Worm (Caenorhabditis elegans) whole organism, mixed stage, embryonic: ENCODE data around the gene C08H9.15.

Experiments
- M03D4.4 ChIP-seq: sonication (generic microtip); optimal IDR thresholded peaks from 2 replicates; lab custom pipeline; 2017; ENCODE audit warnings: mild to moderate bottlenecking, missing genetic modification characterization, missing compliant biosample characterization
- bed-3 ChIP-seq: fragments of 200-800 bp; sonication (Bioruptor generic); optimal IDR thresholded peaks from 3 replicates; lab custom pipeline; 2018; ENCODE audit warnings: mild to moderate bottlenecking, missing genetic modification characterization, moderate library complexity, missing compliant biosample characterization
- blmp-1 ChIP-seq: fragments of 150-350 bp; optimal IDR thresholded peaks from 2 replicates; lab custom pipeline; 2014; ENCODE audit warnings: missing biosample characterization, missing genetic modification characterization
- ceh-43 ChIP-seq: fragments of 200-800 bp; sonication (Bioruptor generic); optimal IDR thresholded peaks from 2 replicates; lab custom pipeline; 2018; ENCODE audit warnings: mild to moderate bottlenecking, missing genetic modification characterization, moderate library complexity, missing compliant biosample characterization
- ceh-83 ChIP-seq: fragments of 200-800 bp; sonication (Bioruptor generic); optimal IDR thresholded peaks from 2 replicates; lab custom pipeline; 2018; ENCODE audit warnings: mild to moderate bottlenecking, missing genetic modification characterization, missing compliant biosample characterization
- ces-1 ChIP-seq: fragments of 150-350 bp; optimal IDR thresholded peaks from 2 replicates; lab custom pipeline; 2014; ENCODE audit warnings: missing biosample characterization, missing genetic modification reagents, missing genetic modification characterization
- cnd-1 ChIP-seq: fragments of 200-800 bp; sonication (Bioruptor generic); optimal IDR thresholded peaks from 2 replicates; lab custom pipeline; 2018; ENCODE audit warnings: mild to moderate bottlenecking, missing genetic modification characterization, missing compliant biosample characterization
- drap-1 ChIP-seq: fragments of 200-800 bp; sonication (Bioruptor generic); optimal IDR thresholded peaks from 3 replicates; lab custom pipeline; 2018; ENCODE audit warnings: mild to moderate bottlenecking, missing genetic modification characterization, missing compliant biosample characterization
- elt-1 ChIP-seq: sonication (generic microtip); optimal IDR thresholded peaks from 2 replicates; lab custom pipeline; 2017; ENCODE audit warnings: missing genetic modification characterization, mild to moderate bottlenecking, missing compliant biosample characterization, antibody characterized with exemption, moderate library complexity, borderline replicate concordance; ENCODE audit not compliant: insufficient read depth
- elt-3 ChIP-seq: fragments of 150-350 bp; optimal IDR thresholded peaks from 2 replicates; lab custom pipeline; 2014; ENCODE audit warnings: missing biosample characterization, missing genetic modification characterization
- ham-2 ChIP-seq: fragments of 200-800 bp; sonication (Bioruptor generic); optimal IDR thresholded peaks from 2 replicates; lab custom pipeline; 2018; ENCODE audit warnings: mild to moderate bottlenecking, missing genetic modification characterization, missing compliant biosample characterization
- hlh-1 ChIP-seq: fragments of 150-350 bp; optimal IDR thresholded peaks from 2 replicates; lab custom pipeline; 2014; ENCODE audit warnings: missing biosample characterization, missing genetic modification reagents, missing genetic modification characterization
- lin-13 ChIP-seq: fragments of 150-350 bp; optimal IDR thresholded peaks from 2 replicates; lab custom pipeline; 2014; ENCODE audit warnings: missing biosample characterization, missing genetic modification characterization
- lin-32 ChIP-seq: fragments of 200-800 bp; sonication (Bioruptor generic); optimal IDR thresholded peaks from 2 replicates; lab custom pipeline; 2018; ENCODE audit warnings: mild to moderate bottlenecking, missing genetic modification characterization, missing compliant biosample characterization
- lsy-2 ChIP-seq: fragments of 150-350 bp; optimal IDR thresholded peaks from 2 replicates; lab custom pipeline; 2014; ENCODE audit warnings: missing biosample characterization, missing genetic modification characterization
- mab-5 ChIP-seq: fragments of 150-350 bp; optimal IDR thresholded peaks from 2 replicates; lab custom pipeline; 2014; ENCODE audit warnings: missing biosample characterization, missing genetic modification characterization
- nhr-12 ChIP-seq: fragments of 150-350 bp; optimal IDR thresholded peaks from 2 replicates; lab custom pipeline; 2014; ENCODE audit warnings: missing biosample characterization, missing genetic modification characterization
- nhr-2 ChIP-seq: fragments of 150-350 bp; optimal IDR thresholded peaks from 2 replicates; lab custom pipeline; 2014; ENCODE audit warnings: missing biosample characterization, missing genetic modification characterization
- nhr-237 ChIP-seq: fragments of 150-350 bp; optimal IDR thresholded peaks from 2 replicates; lab custom pipeline; 2014; ENCODE audit warnings: missing biosample characterization, missing genetic modification characterization
- nhr-76 ChIP-seq: sonication (generic microtip); optimal IDR thresholded peaks from 2 replicates; lab custom pipeline; 2017; ENCODE audit warnings: missing biosample characterization, missing genetic modification characterization
- pha-4 ChIP-seq: fragments of 150-350 bp; optimal IDR thresholded peaks from 2 replicates; lab custom pipeline; 2018; ENCODE audit warnings: missing biosample characterization, missing genetic modification reagents, missing genetic modification characterization
- sem-2 ChIP-seq: fragments of 200-800 bp; sonication (Bioruptor generic); optimal IDR thresholded peaks from 2 replicates; lab custom pipeline; 2018; ENCODE audit warnings: mild to moderate bottlenecking, missing genetic modification characterization, missing compliant biosample characterization
- snpc-4 ChIP-seq: fragments of 150-350 bp; optimal IDR thresholded peaks from 2 replicates; lab custom pipeline; 2014; ENCODE audit warnings: missing biosample characterization, missing genetic modification characterization
- unc-120 ChIP-seq: sonication (generic microtip); optimal IDR thresholded peaks from 2 replicates; lab custom pipeline; 2017; ENCODE audit warnings: missing genetic modification characterization, missing compliant biosample characterization; ENCODE audit not compliant: poor library complexity, severe bottlenecking
- unc-62 ChIP-seq: fragments of 150-350 bp; optimal IDR thresholded peaks from 2 replicates; lab custom pipeline; 2014; ENCODE audit warnings: missing biosample characterization, missing genetic modification reagents, missing genetic modification characterization
- zip-8 ChIP-seq: fragments of 150-350 bp; optimal IDR thresholded peaks from 2 replicates; lab custom pipeline; 2014; ENCODE audit warnings: missing biosample characterization, missing genetic modification characterization
- ztf-11 ChIP-seq: fragments of 150-350 bp; optimal IDR thresholded peaks from 2 replicates; lab custom pipeline; 2014; ENCODE audit warnings: missing biosample characterization, missing genetic modification characterization

The C08H9.15 gene

DNA sequence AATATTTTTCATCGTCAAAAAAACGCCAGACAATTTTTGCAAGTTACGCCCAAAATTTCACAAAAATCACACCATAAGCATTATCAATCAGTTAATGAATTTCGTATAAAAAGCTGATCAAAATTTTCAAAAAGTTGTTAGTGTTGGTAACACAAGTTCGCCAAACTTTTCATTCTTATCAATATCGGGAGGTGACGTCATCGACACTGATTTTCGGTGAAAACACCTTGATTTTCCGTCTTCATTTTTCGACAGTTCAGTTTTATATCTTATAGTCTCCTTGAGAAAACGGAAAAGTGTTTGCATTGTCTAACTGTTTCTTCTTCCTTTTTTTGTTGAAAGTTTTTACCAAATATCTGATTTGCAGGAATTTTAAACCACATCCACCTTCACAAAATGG lies at the start of gene C08H9.15:
TSS of gene C08H9.15 (plus strand) at position 368 of the 400 bp plus-strand sequence.
- TF ChIP-seq unc-120 (no peak), zip-8 (tag; lab: Kevin White, UChicago) (peak; percentile 16), blmp-1 (tag; lab: Kevin White, UChicago) (no peak), drap-1 (GFP tag; lab: Kevin White, UChicago) (no peak), ceh-83 (no peak)

DNA sequence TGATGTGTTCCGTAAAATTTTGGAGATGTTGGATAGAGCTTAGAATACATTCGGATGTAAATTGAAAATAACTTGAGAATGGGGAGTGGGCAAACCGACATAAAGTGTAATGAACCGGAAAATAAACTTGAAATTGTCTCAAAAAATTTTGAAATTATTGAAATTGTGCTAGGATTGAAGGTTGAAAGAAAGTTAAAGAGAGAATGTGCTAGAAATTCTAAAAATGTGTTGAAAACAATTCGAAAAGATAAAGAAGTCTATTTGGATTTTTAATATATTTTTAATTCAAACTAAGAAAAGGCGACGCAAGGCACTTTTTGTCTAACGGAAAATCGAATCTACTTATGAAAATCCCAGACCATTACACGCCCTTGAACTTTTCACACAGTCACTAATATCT lies 47.1 kb upstream of the C08H9.15 start, which contains the start of gene ZK938.3:
TSS of gene ZK938.3 (minus strand) at position 101 of the 400 bp plus-strand sequence.
- TF ChIP-seq snpc-4 (tag; lab: Kevin White, UChicago) (no peak), hlh-1 (tag; lab: Kevin White, UChicago) (no peak)

DNA sequence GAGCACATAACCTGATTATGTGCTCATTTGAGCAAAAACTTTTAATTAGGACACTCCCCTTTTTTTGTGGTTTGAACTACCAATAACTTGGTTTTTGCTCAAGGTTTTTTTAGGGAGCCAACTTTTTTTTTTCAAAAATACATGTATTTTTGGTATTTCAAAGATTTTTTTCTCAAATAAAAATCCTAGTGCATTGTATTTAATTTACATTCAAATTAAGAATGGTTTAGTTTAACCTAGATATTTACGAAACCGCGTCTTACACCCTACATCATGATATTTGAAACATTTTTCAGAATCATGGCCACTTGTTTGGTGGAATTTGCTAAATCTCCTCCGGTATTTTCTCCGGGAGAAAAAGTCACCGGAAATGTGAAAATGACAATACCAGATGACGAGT lies 46.1 kb upstream of the C08H9.15 start, which contains the start of gene arrd-5:
TSS of gene arrd-5 (plus strand) at position 301 of the 400 bp plus-strand sequence.
- TF ChIP-seq lin-13 (tag; lab: Kevin White, UChicago) (no peak), pha-4 (tag; lab: Kevin White, UChicago) (no peak), M03D4.4 (tag; lab: Kevin White, UChicago) (no peak), elt-3 (tag; lab: Kevin White, UChicago) (no peak), mab-5 (tag; lab: Kevin White, UChicago) (no peak), ham-2 (GFP tag; lab: Kevin White, UChicago) (no peak), bed-3 (GFP tag; lab: Kevin White, UChicago) (no peak), lin-32 (no peak), sem-2 (GFP tag; lab: Kevin White, UChicago) (no peak), nhr-76 (tag; lab: Kevin White, UChicago) (no peak), lsy-2 (tag; lab: Kevin White, UChicago) (no peak), nhr-237 (tag; lab: Kevin White, UChicago) (no peak), unc-62 (GFP tag; lab: Kevin White, UChicago) (no peak), nhr-2 (tag; lab: Kevin White, UChicago) (no peak)

DNA sequence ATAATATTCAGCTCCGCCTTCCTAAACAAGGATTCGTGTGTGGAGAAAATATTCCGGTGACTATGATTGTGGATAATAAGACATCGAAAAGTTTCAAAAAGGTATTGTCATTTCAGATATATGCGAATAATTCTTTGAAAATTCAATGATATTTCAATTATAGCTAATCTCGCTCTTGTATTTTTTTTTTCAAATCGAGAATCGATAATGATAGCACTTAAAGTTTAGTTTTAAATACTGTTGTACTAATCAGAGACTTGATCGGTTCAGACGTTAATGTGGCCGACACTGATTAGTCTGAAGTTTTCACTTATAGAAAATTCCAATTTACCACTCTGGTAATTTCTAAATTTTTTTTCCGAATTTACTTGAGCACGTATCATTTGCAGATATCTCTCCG lies 45.0 kb upstream of the C08H9.15 start:
- TF ChIP-seq ztf-11 (tag; lab: Kevin White, UChicago), result no peak
- no peak for TF ChIP-seq nhr-12
- TF ChIP-seq nhr-76 (tag; lab: Kevin White, UChicago), result no peak

DNA sequence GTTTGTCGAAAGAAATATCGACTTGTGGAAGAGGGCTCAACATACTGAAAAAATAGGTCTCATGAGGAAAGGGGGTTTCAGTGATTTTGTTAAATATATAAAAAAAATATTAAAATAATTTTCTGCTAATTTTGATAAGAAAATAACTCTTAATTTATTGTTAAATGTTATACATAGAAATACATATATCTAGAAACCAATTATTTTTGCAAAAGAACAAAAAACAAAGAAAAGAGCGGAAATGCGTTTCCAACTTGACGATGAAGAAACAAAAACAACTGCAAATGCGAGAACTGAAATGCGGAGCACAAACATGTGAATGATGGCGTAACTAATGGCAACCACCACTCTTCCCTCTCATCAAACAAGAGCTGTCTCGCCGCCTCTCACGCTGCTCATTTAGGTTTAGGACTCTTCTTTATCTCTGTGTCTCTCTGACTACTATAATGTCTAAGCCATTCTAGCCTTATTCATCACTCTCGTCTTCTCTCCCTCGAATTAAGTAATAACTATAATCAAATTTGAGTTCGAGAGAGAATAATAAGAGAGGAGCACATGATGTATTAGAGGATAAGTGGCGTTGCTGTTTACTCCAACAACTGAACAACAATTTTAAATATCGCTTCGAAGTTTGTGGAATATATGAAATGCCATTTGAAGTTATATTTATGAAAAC lies 42.6 kb upstream of the C08H9.15 start, which contains the start of gene arrd-4:
TSS of gene arrd-4 (minus strand) at position 51 of the 676 bp plus-strand sequence.
- no peak for TF ChIP-seq lin-13 (tag; lab: Kevin White, UChicago)
- TF ChIP-seq hlh-1 (tag; lab: Kevin White, UChicago), result no peak
- TF ChIP-seq nhr-2 (tag; lab: Kevin White, UChicago), result no peak
- TF ChIP-seq ces-1 (GFP tag; lab: Kevin White, UChicago), result peak; percentile 99

DNA sequence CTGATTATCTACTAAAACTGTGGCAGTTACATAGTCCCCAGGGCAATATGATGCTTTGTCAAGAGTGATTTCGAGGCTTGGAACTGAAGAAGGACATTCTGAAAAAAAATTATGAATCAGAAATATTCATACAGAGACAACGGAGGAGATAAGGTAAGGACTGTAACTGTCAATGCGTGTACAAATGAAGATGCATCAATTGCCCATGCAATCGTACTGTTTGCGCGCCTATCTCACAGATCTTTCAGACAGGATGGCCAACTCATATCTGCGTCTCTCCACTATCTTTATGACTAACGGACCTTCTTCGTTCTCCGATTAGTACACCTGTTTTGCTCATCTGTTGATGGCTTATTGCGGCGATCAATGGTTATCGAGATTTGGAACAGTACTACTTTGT lies 40.7 kb upstream of the C08H9.15 start, which contains the start of gene ZK938.11:
TSS of gene ZK938.11 (minus strand) at position 101 of the 400 bp plus-strand sequence.
- TF ChIP-seq ces-1 (GFP tag; lab: Kevin White, UChicago) (no peak), sem-2 (GFP tag; lab: Kevin White, UChicago) (no peak), elt-1 (tag; lab: Kevin White, UChicago) (peak; percentile 87), unc-120 (no peak), nhr-237 (tag; lab: Kevin White, UChicago) (no peak), lin-32 (no peak)

DNA sequence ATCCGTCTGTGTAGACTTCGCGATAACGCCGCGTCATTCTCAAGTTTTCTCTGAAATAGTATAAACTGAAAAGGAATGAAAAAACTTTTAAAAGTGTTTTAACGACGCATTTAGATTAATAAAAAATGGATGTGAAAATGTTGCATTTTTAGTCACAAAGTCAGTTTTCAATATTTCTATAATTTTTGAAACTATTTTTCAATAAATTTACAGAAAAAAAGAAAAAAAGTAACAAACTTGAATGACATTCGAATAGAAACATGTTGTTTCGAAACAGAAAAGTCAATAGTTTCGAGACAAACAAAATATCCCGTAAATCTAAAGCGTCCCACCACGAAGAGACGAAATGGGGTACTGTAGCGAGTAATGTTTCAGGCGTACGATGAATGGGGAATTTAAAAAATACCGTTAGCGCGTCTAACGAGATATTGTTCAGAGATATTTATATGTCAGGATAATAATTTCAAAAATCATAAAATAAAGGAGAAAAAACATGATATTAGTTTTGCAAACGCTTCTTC lies 38.9 kb upstream of the C08H9.15 start, which contains the start of gene rnh-1.2:
TSS of gene rnh-1.2 (minus strand) at position 51 of the 521 bp plus-strand sequence.
- TF ChIP-seq nhr-12 (no peak), cnd-1 (tag; lab: Kevin White, UChicago) (no peak), snpc-4 (tag; lab: Kevin White, UChicago) (no peak), ceh-43 (no peak), nhr-2 (tag; lab: Kevin White, UChicago) (no peak), hlh-1 (tag; lab: Kevin White, UChicago) (no peak)
